Worm (Caenorhabditis elegans): Measurements from ENCODE around the gene snu-23.

DNA sequence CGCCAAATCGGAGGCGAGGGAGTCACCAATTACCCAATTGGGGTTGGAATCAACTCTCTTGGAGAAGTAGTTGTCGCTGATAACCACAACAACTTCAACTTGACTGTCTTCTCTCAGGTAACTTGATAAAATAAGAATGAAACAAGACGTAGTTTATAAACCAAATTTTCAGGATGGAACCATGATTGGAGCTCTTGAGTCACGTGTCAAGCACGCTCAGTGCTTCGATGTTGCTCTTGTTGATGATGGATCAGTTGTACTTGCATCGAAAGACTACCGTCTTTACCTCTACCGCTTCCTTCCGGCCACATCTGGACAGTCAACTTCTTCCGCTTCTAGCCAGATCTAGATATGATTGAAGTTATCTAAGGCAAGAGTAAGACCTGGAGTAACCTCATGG is 33.9 kb downstream of the snu-23 start:
- TF ChIP-seq pha-4 (tag; optimal IDR thresholded peaks at IDR 0.05), result no peak
- no peak for TF ChIP-seq elt-3 (tag; optimal IDR thresholded peaks at IDR 0.05)
- TF ChIP-seq nhr-237 (tag; optimal IDR thresholded peaks at IDR 0.05), result no peak
- TF ChIP-seq nhr-12 (tag; optimal IDR thresholded peaks at IDR 0.05), result no peak
- no peak for TF ChIP-seq nhr-28 (tag; optimal IDR thresholded peaks at IDR 0.05)
- TF ChIP-seq elt-1 (tag; optimal IDR thresholded peaks at IDR 0.05; ENCODE audit: borderline replicate concordance, insufficient read depth), result no peak
- TF ChIP-seq sptf-1 (tag; optimal IDR thresholded peaks at IDR 0.05), result no peak
- TF ChIP-seq mab-5 (tag; optimal IDR thresholded peaks at IDR 0.05), result no peak
- TF ChIP-seq ces-1 (GFP tag; optimal IDR thresholded peaks at IDR 0.05), result no peak
- TF ChIP-seq ztf-11 (tag; optimal IDR thresholded peaks at IDR 0.05), result no peak
